Worm (Caenorhabditis elegans): ENCODE measurements around the gene meg-3.

ce11 chrX:1971647-1972046 lies 17.8 kb downstream of the meg-3 start:
- TF ChIP-seq pes-1 (GFP tag; IDR thresholded peaks at IDR 0.05) (no peak), sea-1 (GFP tag; conservative IDR thresholded peaks at IDR 0.05) (no peak), F13C5.2 (tag; optimal IDR thresholded peaks at IDR 0.05) (no peak), hmg-4 (GFP tag; optimal IDR thresholded peaks at IDR 0.05) (no peak), B0310.2 (tag; optimal IDR thresholded peaks at IDR 0.05) (no peak), ama-1 (optimal IDR thresholded peaks at IDR 0.05) (no peak), ceh-36 (tag; optimal IDR thresholded peaks at IDR 0.05) (no peak), ets-7 (tag; optimal IDR thresholded peaks at IDR 0.05) (no peak), hnd-1 (tag; optimal IDR thresholded peaks at IDR 0.05) (no peak), ceh-13 (GFP tag; optimal IDR thresholded peaks at IDR 0.05) (no peak), scrt-1 (GFP tag; IDR thresholded peaks at IDR 0.05) (no peak)

Measured in whole organism, early embryonic.